Fruit fly (Drosophila melanogaster) whole organism, embryonic: ENCODE measurements around the gene Hecw.
A peak's percentile ranks its signal among the peaks of the same experiment; 100 is the strongest.

Experiments used
- CG11504 ChIP-seq: fragments of 200-800 bp; sonication (Bioruptor generic); optimal IDR thresholded peaks from 3 replicates; lab custom pipeline; 2019; ENCODE audit warnings: missing biosample characterization, mild to moderate bottlenecking, missing genetic modification characterization, moderate library complexity
- CG11695 ChIP-seq: fragments of 200-800 bp; sonication (Bioruptor generic); IDR thresholded peaks from 3 replicates; pipeline ENCODE4 v1.3.6; 2022; ENCODE audit warnings: missing biosample characterization, missing genetic modification characterization
- CG12104 ChIP-seq: fragments of 200-800 bp; sonication (Bioruptor generic); optimal IDR thresholded peaks from 3 replicates; lab custom pipeline; 2016; ENCODE audit warnings: missing biosample characterization, missing genetic modification characterization
- CG12155 ChIP-seq: fragments of 200-800 bp; sonication (Bioruptor generic); optimal IDR thresholded peaks from 3 replicates; lab custom pipeline; 2016; ENCODE audit warnings: missing biosample characterization, missing genetic modification characterization
- CG12391 ChIP-seq: fragments of 200-800 bp; sonication (Bioruptor generic); optimal IDR thresholded peaks from 3 replicates; lab custom pipeline; 2018; ENCODE audit warnings: missing biosample characterization, mild to moderate bottlenecking, missing genetic modification characterization, moderate library complexity
- CG12744 ChIP-seq: fragments of 200-800 bp; sonication (Bioruptor generic); optimal IDR thresholded peaks from 2 replicates; lab custom pipeline; 2016; ENCODE audit warnings: missing biosample characterization, missing genetic modification characterization
- CG13775 ChIP-seq: fragments of 200-800 bp; sonication (Bioruptor generic); optimal IDR thresholded peaks from 3 replicates; lab custom pipeline; 2017; ENCODE audit warnings: missing biosample characterization, mild to moderate bottlenecking, missing genetic modification characterization
- CG13894 ChIP-seq: fragments of 200-800 bp; sonication (Bioruptor generic); optimal IDR thresholded peaks from 3 replicates; lab custom pipeline; 2018; ENCODE audit warnings: missing biosample characterization, mild to moderate bottlenecking, missing genetic modification characterization, moderate library complexity
- CG14667 ChIP-seq: fragments of 200-800 bp; sonication (Bioruptor generic); IDR thresholded peaks from 2 replicates; pipeline ENCODE4 v1.3.6; 2022; ENCODE audit warnings: missing biosample characterization, missing genetic modification characterization
- CG15696 ChIP-seq: fragments of 200-800 bp; sonication (Bioruptor generic); optimal IDR thresholded peaks from 2 replicates; lab custom pipeline; 2019; ENCODE audit warnings: missing biosample characterization, mild to moderate bottlenecking, missing genetic modification characterization, moderate library complexity
- CG17568 ChIP-seq: fragments of 200-800 bp; sonication (Bioruptor generic); optimal IDR thresholded peaks from 2 replicates; lab custom pipeline; 2018; ENCODE audit warnings: missing biosample characterization, mild to moderate bottlenecking, missing genetic modification characterization, moderate library complexity
- CG1792 ChIP-seq: fragments of 200-800 bp; sonication (Bioruptor generic); optimal IDR thresholded peaks from 2 replicates; lab custom pipeline; 2016; ENCODE audit warnings: missing biosample characterization, missing genetic modification characterization
- CG18011 ChIP-seq: fragments of 200-800 bp; sonication (Bioruptor generic); optimal IDR thresholded peaks from 2 replicates; lab custom pipeline; 2017; ENCODE audit warnings: missing biosample characterization, missing genetic modification characterization, mild to moderate bottlenecking, moderate library complexity, missing genotype
- CG2199 ChIP-seq: fragments of 200-800 bp; sonication (Bioruptor generic); IDR thresholded peaks from 3 replicates; pipeline ENCODE4 v1.3.6; 2022; ENCODE audit warnings: missing biosample characterization, missing genetic modification characterization
- CG2202 ChIP-seq: fragments of 200-800 bp; sonication (Bioruptor generic); optimal IDR thresholded peaks from 2 replicates; lab custom pipeline; 2018; ENCODE audit warnings: missing biosample characterization, mild to moderate bottlenecking, missing genetic modification characterization
- CG3065 ChIP-seq: fragments of 200-800 bp; sonication (Bioruptor generic); optimal IDR thresholded peaks from 2 replicates; lab custom pipeline; 2016; ENCODE audit warnings: missing biosample characterization, missing genetic modification characterization
- CG31224 ChIP-seq: fragments of 200-800 bp; sonication (Bioruptor generic); IDR thresholded peaks from 2 replicates; pipeline ENCODE4 v1.3.6; 2022; ENCODE audit warnings: missing biosample characterization, missing genetic modification characterization
- CG4282 ChIP-seq: fragments of 200-800 bp; sonication (Bioruptor generic); optimal IDR thresholded peaks from 2 replicates; lab custom pipeline; 2016; ENCODE audit warnings: missing biosample characterization, missing genetic modification characterization
- CG4424 ChIP-seq: fragments of 200-800 bp; sonication (Bioruptor generic); optimal IDR thresholded peaks from 3 replicates; lab custom pipeline; 2016; ENCODE audit warnings: missing biosample characterization, missing genetic modification characterization
- CG4617 ChIP-seq: fragments of 200-800 bp; sonication (Bioruptor generic); optimal IDR thresholded peaks from 3 replicates; lab custom pipeline; 2016; ENCODE audit warnings: missing biosample characterization, missing genetic modification characterization, borderline replicate concordance
- CG6683 ChIP-seq: fragments of 200-800 bp; sonication (Bioruptor generic); optimal IDR thresholded peaks from 2 replicates; lab custom pipeline; 2017; ENCODE audit warnings: missing biosample characterization, mild to moderate bottlenecking, missing genetic modification characterization, missing genetic modification reagents
- CG6689 ChIP-seq: fragments of 200-800 bp; sonication (Bioruptor generic); IDR thresholded peaks from 2 replicates; pipeline ENCODE4 v1.3.6; 2022; ENCODE audit warnings: missing biosample characterization, missing genetic modification characterization
- CoRest ChIP-seq: fragments of 200-800 bp; sonication (Bioruptor generic); optimal IDR thresholded peaks from 3 replicates; lab custom pipeline; 2018; ENCODE audit warnings: missing biosample characterization, mild to moderate bottlenecking, missing genetic modification characterization, moderate library complexity
- D19B ChIP-seq: fragments of 200-800 bp; sonication (Bioruptor generic); optimal IDR thresholded peaks from 2 replicates; lab custom pipeline; 2017; ENCODE audit warnings: missing biosample characterization, mild to moderate bottlenecking, missing genetic modification characterization
- Dad ChIP-seq: fragments of 200-800 bp; sonication (Bioruptor generic); optimal IDR thresholded peaks from 3 replicates; lab custom pipeline; 2016; ENCODE audit warnings: missing biosample characterization, missing genetic modification characterization
- Dek ChIP-seq: fragments of 200-800 bp; sonication (Bioruptor generic); optimal IDR thresholded peaks from 3 replicates; lab custom pipeline; 2019; ENCODE audit warnings: missing biosample characterization, mild to moderate bottlenecking, missing genetic modification characterization, moderate library complexity
- Dip2 ChIP-seq: fragments of 200-800 bp; sonication (Bioruptor generic); IDR thresholded peaks from 2 replicates; pipeline ENCODE4 v1.3.6; 2022; ENCODE audit warnings: missing biosample characterization, missing genetic modification characterization
- Mrtf ChIP-seq: fragments of 200-800 bp; sonication (Bioruptor generic); IDR thresholded peaks from 3 replicates; pipeline ENCODE4 v1.3.6; 2022; ENCODE audit warnings: missing biosample characterization, missing genetic modification characterization
- Nf-YB ChIP-seq: fragments of 200-800 bp; sonication (Bioruptor generic); optimal IDR thresholded peaks from 3 replicates; lab custom pipeline; 2019; ENCODE audit warnings: missing biosample characterization, mild to moderate bottlenecking, missing genetic modification characterization, moderate library complexity
- PHDP ChIP-seq: fragments of 200-800 bp; sonication (Bioruptor generic); optimal IDR thresholded peaks from 3 replicates; lab custom pipeline; 2018; ENCODE audit warnings: missing biosample characterization, mild to moderate bottlenecking, missing genetic modification characterization, moderate library complexity
- Usf ChIP-seq: fragments of 200-800 bp; sonication (Bioruptor generic); optimal IDR thresholded peaks from 2 replicates; lab custom pipeline; 2017; ENCODE audit warnings: missing genotype, missing biosample characterization, missing genetic modification characterization
- bigmax ChIP-seq: fragments of 200-800 bp; sonication (Bioruptor generic); optimal IDR thresholded peaks from 2 replicates; lab custom pipeline; 2018; ENCODE audit warnings: missing biosample characterization, mild to moderate bottlenecking, missing genetic modification characterization
- cas ChIP-seq: fragments of 200-800 bp; sonication (Bioruptor generic); IDR thresholded peaks from 2 replicates; pipeline ENCODE4 v1.3.6; 2022; ENCODE audit warnings: missing biosample characterization, missing genetic modification characterization
- da ChIP-seq: fragments of 200-800 bp; sonication (Bioruptor generic); optimal IDR thresholded peaks from 2 replicates; lab custom pipeline; 2016; ENCODE audit warnings: missing biosample characterization, missing genetic modification characterization
- esg ChIP-seq: fragments of 200-800 bp; sonication (Bioruptor generic); conservative IDR thresholded peaks from 2 replicates; pipeline ENCODE4 v1.3.6; 2022; ENCODE audit warnings: missing biosample characterization, missing genetic modification characterization
- fru ChIP-seq: fragments of >200 bp; optimal IDR thresholded peaks from 2 replicates; lab custom pipeline; 2017
- fu2 ChIP-seq: fragments of 200-800 bp; sonication (Bioruptor generic); optimal IDR thresholded peaks from 2 replicates; lab custom pipeline; 2016; ENCODE audit warnings: missing biosample characterization, missing genetic modification characterization
- ham ChIP-seq: fragments of 200-800 bp; sonication (Bioruptor generic); IDR thresholded peaks from 2 replicates; pipeline ENCODE4 v1.3.6; 2022; ENCODE audit warnings: missing biosample characterization, missing genetic modification characterization
- jigr1 ChIP-seq: fragments of 200-800 bp; sonication (Bioruptor generic); IDR thresholded peaks from 3 replicates; pipeline ENCODE4 v1.3.6; 2022; ENCODE audit warnings: missing biosample characterization, missing genetic modification characterization
- lola ChIP-seq, 3 experiments: fragments of >200 bp in 2 of 3; fragments of 200-800 bp in 1 of 3; sonication (Bioruptor generic) in 1 of 3; optimal IDR thresholded peaks; 2 replicates each; lab custom pipeline; 2017 to 2019; ENCODE audit warnings: missing biosample characterization in 3 of 3, missing genetic modification characterization in 3 of 3, mild to moderate bottlenecking in 1 of 3, moderate library complexity in 1 of 3
- lov ChIP-seq, 2 experiments: fragments of 200-800 bp in 1 of 2; fragments of >200 bp in 1 of 2; sonication (Bioruptor generic) in 1 of 2; IDR thresholded peaks in 1 of 2; optimal IDR thresholded peaks in 1 of 2; 2 replicates in 1 of 2; 3 replicates in 1 of 2; pipeline versions ENCODE4 v1.3.6 to Lab custom; 2017 to 2022; ENCODE audit warnings: missing biosample characterization in 1 of 2, missing genetic modification characterization in 1 of 2
- pum ChIP-seq: fragments of 200-800 bp; sonication (Bioruptor generic); optimal IDR thresholded peaks from 2 replicates; lab custom pipeline; 2016; ENCODE audit warnings: missing biosample characterization, missing genetic modification characterization
- rib ChIP-seq: fragments of 200-800 bp; sonication (Bioruptor generic); IDR thresholded peaks from 2 replicates; pipeline ENCODE4 v1.3.6; 2022; ENCODE audit warnings: missing biosample characterization, missing genetic modification characterization
- salm ChIP-seq: fragments of 200-800 bp; sonication (Bioruptor generic); optimal IDR thresholded peaks from 2 replicates; lab custom pipeline; 2018; ENCODE audit warnings: missing biosample characterization, mild to moderate bottlenecking, missing genetic modification characterization
- sd ChIP-seq: fragments of 200-800 bp; sonication (Bioruptor generic); optimal IDR thresholded peaks from 3 replicates; lab custom pipeline; 2018; ENCODE audit warnings: missing biosample characterization, mild to moderate bottlenecking, missing genetic modification characterization, moderate library complexity
- slp2 ChIP-seq: fragments of 200-800 bp; sonication (Bioruptor generic); optimal IDR thresholded peaks from 2 replicates; lab custom pipeline; 2016; ENCODE audit warnings: missing biosample characterization, missing genetic modification characterization
- tap ChIP-seq: fragments of 200-800 bp; optimal IDR thresholded peaks from 3 replicates; lab custom pipeline; 2019; ENCODE audit warnings: missing biosample characterization, mild to moderate bottlenecking, missing genetic modification characterization, moderate library complexity
- tna ChIP-seq: fragments of 200-800 bp; sonication (Bioruptor generic); IDR thresholded peaks from 2 replicates; pipeline ENCODE4 v1.3.6; 2022; ENCODE audit warnings: missing biosample characterization, missing genetic modification characterization; ENCODE audit not compliant: partially characterized antibody
- trem ChIP-seq: fragments of 200-800 bp; optimal IDR thresholded peaks from 3 replicates; lab custom pipeline; 2019; ENCODE audit warnings: missing biosample characterization, mild to moderate bottlenecking, missing genetic modification characterization, moderate library complexity
- usp ChIP-seq: fragments of >200 bp; optimal IDR thresholded peaks from 2 replicates; lab custom pipeline; 2017; ENCODE audit warnings: missing biosample characterization, missing genetic modification characterization
- yki ChIP-seq: fragments of >200 bp; optimal IDR thresholded peaks from 3 replicates; lab custom pipeline; 2018

The Hecw gene

dm6 chrX:9608727-9609419 lies at the start of gene Hecw, which contains the start of gene LysRS:
Hecw (plus strand) TSS chrX:9608946.
LysRS (minus strand) TSS chrX:9608884.
- TF ChIP-seq pum (GFP tag; lab: Kevin White, UChicago): no peak
- no peak for TF ChIP-seq CG2202
- TF ChIP-seq usp: no peak
- no peak for TF ChIP-seq fu2 (GFP tag; lab: Kevin White, UChicago)
- TF ChIP-seq da (GFP tag; lab: Kevin White, UChicago): no peak
- TF ChIP-seq rib (GFP tag; lab: Robert Waterston, UW): no peak
- no peak for TF ChIP-seq Dad
- no peak for TF ChIP-seq lov (optimal IDR thresholded peaks at IDR 0.05; lab: Kevin White, UChicago)
- no peak for TF ChIP-seq lov (GFP tag; IDR thresholded peaks at IDR 0.05; lab: Robert Waterston, UW)
- TF ChIP-seq CG4424 (GFP tag; lab: Kevin White, UChicago): no peak
- no peak for TF ChIP-seq CG3065
- TF ChIP-seq tap (tag; lab: Kevin White, UChicago): no peak
- no peak for TF ChIP-seq CG11695 (GFP tag; lab: Robert Waterston, UW)
- no peak for TF ChIP-seq cas (GFP tag; lab: Robert Waterston, UW)
- TF ChIP-seq salm (tag; lab: Kevin White, UChicago): no peak
- TF ChIP-seq Usf (GFP tag; lab: Kevin White, UChicago): no peak
- no peak for TF ChIP-seq tna (GFP tag; lab: Robert Waterston, UW)
- peak; percentile 85 for TF ChIP-seq CG4617 (GFP tag; lab: Kevin White, UChicago)
- no peak for TF ChIP-seq CG31224 (GFP tag; lab: Robert Waterston, UW)
- no peak for TF ChIP-seq Dek (tag; lab: Kevin White, UChicago)
- TF ChIP-seq CG13775: no peak
- TF ChIP-seq CG1792 (GFP tag; lab: Kevin White, UChicago): no peak
- TF ChIP-seq Mrtf: no peak
- TF ChIP-seq CG12391: no peak
- no peak for TF ChIP-seq yki (lab: Kevin White, UChicago)
- TF ChIP-seq CG4282 (GFP tag; lab: Kevin White, UChicago): peak; percentile 12
- TF ChIP-seq CG6683 (GFP tag; lab: Kevin White, UChicago): no peak
- no peak for TF ChIP-seq CG6689 (GFP tag; lab: Robert Waterston, UW)
- TF ChIP-seq lola (GFP tag; optimal IDR thresholded peaks at IDR 0.05; lab: Kevin White, UChicago): no peak
- no peak for TF ChIP-seq CG12744 (GFP tag; lab: Kevin White, UChicago)
- TF ChIP-seq fru (lab: Kevin White, UChicago): no peak
- peak; percentile 97 for TF ChIP-seq bigmax
- no peak for TF ChIP-seq CG12104 (GFP tag; lab: Kevin White, UChicago)
- no peak for TF ChIP-seq CG18011
- no peak for TF ChIP-seq D19B (GFP tag; lab: Kevin White, UChicago)
- no peak for TF ChIP-seq ham (GFP tag; lab: Robert Waterston, UW)
- TF ChIP-seq CoRest (tag; lab: Kevin White, UChicago): peak; percentile 34
- TF ChIP-seq jigr1 (GFP tag; lab: Robert Waterston, UW): no peak
- no peak for TF ChIP-seq CG13894 (tag; lab: Kevin White, UChicago)
- TF ChIP-seq CG2199 (GFP tag; lab: Robert Waterston, UW): no peak
- TF ChIP-seq Nf-YB (GFP tag; lab: Kevin White, UChicago): no peak
- no peak for TF ChIP-seq CG12155
- no peak for TF ChIP-seq slp2 (GFP tag; lab: Kevin White, UChicago)
- no peak for TF ChIP-seq PHDP
- TF ChIP-seq Dip2 (GFP tag; lab: Robert Waterston, UW): no peak
- peak; percentile 50 for TF ChIP-seq trem (tag; lab: Kevin White, UChicago)
- TF ChIP-seq CG14667 (GFP tag; lab: Robert Waterston, UW): no peak
- TF ChIP-seq CG15696 (tag; lab: Kevin White, UChicago): no peak
- TF ChIP-seq CG17568 (GFP tag; lab: Kevin White, UChicago): no peak
- no peak for TF ChIP-seq sd (tag; lab: Kevin White, UChicago)
- TF ChIP-seq esg: no peak
- no peak for TF ChIP-seq CG11504 (tag; lab: Kevin White, UChicago)
